Worm (Caenorhabditis elegans): ENCODE results near the gene C25F9.16.

The C25F9.16 gene

ce11 chrV:19470385-19470784 lies 36.2 kb downstream of the C25F9.16 start, which contains the start of gene Y43F8B.11:
Gene Y43F8B.11, plus strand, starts transcription at chrV:19470685.
- TF ChIP-seq F57A8.1 (GFP tag; optimal IDR thresholded peaks at IDR 0.05), result no peak

- TF ChIP-seq dox-1 (GFP tag; IDR thresholded peaks at IDR 0.05) (no peak), egrh-3 (GFP tag; IDR thresholded peaks at IDR 0.05) (peak; percentile 16; the same call in 1 of the 2 replicates)
These were observed 39.8 kb downstream of the C25F9.16 start, which contains the start of gene Y43F8B.10 for ce11 chrV:19473842-19474514. Gene Y43F8B.10, plus strand, starts transcription at chrV:19474464.

ce11 chrV:19477302-19477701 lies 43.1 kb downstream of the C25F9.16 start:
- TF ChIP-seq F39B2.1 (GFP tag; IDR thresholded peaks at IDR 0.05) (no peak), attf-5 (GFP tag; optimal IDR thresholded peaks at IDR 0.05) (no peak), let-526 (GFP tag; IDR thresholded peaks at IDR 0.05) (no peak), lin-26 (GFP tag; IDR thresholded peaks at IDR 0.05) (no peak), mes-4 (tag; optimal IDR thresholded peaks at IDR 0.05) (no peak), ets-4 (GFP tag; optimal IDR thresholded peaks at IDR 0.05) (no peak), aptf-3 (GFP tag; IDR thresholded peaks at IDR 0.05) (no peak), egl-44 (GFP tag; IDR thresholded peaks at IDR 0.05) (no peak), lin-54 (GFP tag; optimal IDR thresholded peaks at IDR 0.05) (no peak), ceh-40 (GFP tag; IDR thresholded peaks at IDR 0.05) (no peak), aptf-2 (GFP tag; conservative IDR thresholded peaks at IDR 0.05) (no peak), lin-40 (tag; optimal IDR thresholded peaks at IDR 0.05) (no peak), F10E7.11 (tag; optimal IDR thresholded peaks at IDR 0.05) (no peak)

ce11 chrV:19477852-19478251 lies 43.7 kb downstream of the C25F9.16 start, which contains the start of gene Y43F8B.9:
Gene Y43F8B.9, plus strand, starts transcription at chrV:19478152.
- no peak for TF ChIP-seq ekl-4 (GFP tag; IDR thresholded peaks at IDR 0.05)
- TF ChIP-seq lin-35 (GFP tag; optimal IDR thresholded peaks at IDR 0.05), result no peak
- no peak for TF ChIP-seq hmg-1.2 (GFP tag; IDR thresholded peaks at IDR 0.05)
- no peak for TF ChIP-seq hlh-26 (GFP tag; conservative IDR thresholded peaks at IDR 0.05)
- TF ChIP-seq fkh-3 (tag; optimal IDR thresholded peaks at IDR 0.05), result no peak
- no peak for TF ChIP-seq attf-6 (GFP tag; IDR thresholded peaks at IDR 0.05)
- no peak for TF ChIP-seq Y95B8A.8 (GFP tag; IDR thresholded peaks at IDR 0.05)
- no peak for TF ChIP-seq nfya-1 (tag; optimal IDR thresholded peaks at IDR 0.05; ENCODE audit: borderline replicate concordance, insufficient read depth)
- TF ChIP-seq repo-1 (tag; optimal IDR thresholded peaks at IDR 0.05), result no peak
- no peak for TF ChIP-seq bed-1 (GFP tag; IDR thresholded peaks at IDR 0.05)

ce11 chrV:19482535-19482934 lies 48.3 kb downstream of the C25F9.16 start, which contains the start of gene Y43F8B.22:
Gene Y43F8B.22, plus strand, starts transcription at chrV:19482835.
- no peak for TF ChIP-seq ekl-4 (GFP tag; IDR thresholded peaks at IDR 0.05)
